Worm (Caenorhabditis elegans): Measurements from ENCODE around the gene F46B3.8.

DNA sequence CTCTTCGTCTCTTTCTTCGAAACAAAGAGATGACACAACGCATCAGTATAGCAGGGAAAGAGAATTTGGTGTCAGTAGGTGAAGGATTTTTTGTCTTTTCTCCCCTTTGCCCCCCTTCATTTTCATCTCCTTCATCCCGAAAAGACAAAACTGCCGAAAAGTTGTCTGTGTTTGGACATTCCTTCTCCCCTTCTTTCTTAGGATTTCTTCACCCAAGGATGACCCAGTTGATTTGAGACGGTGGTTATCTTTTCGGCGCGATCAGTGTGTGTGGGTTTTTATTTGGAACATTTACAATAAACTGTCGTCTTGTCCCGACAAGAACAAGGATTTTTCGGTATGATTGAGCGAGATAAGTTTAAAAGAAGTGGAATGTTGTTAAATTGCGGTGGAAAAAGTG, 39.5 kb upstream of the F46B3.8 start:
- TF ChIP-seq him-1 (tag; optimal IDR thresholded peaks at IDR 0.05) (no peak), W03F9.2 (tag; optimal IDR thresholded peaks at IDR 0.05) (no peak)
